Worm (Caenorhabditis elegans): ENCODE results near the gene xpo-1.

Gene xpo-1

DNA sequence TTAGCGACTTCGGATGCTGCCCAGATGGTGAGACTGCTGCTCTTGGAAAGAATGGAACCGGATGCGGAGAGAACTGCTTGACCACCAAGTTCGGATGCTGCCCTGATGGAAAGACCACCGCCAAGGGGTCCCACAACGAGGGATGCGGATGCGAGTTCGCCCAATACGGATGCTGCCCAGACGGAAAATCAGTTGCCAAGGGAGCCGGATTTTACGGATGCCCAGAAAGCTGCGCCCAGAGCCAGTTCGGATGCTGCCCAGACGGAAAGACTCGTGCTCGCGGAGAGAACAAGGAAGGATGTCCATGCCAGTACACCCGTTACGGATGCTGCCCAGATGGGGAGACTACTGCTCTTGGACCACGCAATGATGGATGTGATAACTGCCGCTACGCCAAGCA is 26.1 kb downstream of the xpo-1 start:
- no peak for TF ChIP-seq drap-1 (GFP tag; optimal IDR thresholded peaks at IDR 0.05)
- TF ChIP-seq mls-2 (tag; optimal IDR thresholded peaks at IDR 0.05), result no peak
- no peak for TF ChIP-seq M03D4.4 (tag; optimal IDR thresholded peaks at IDR 0.05)
- TF ChIP-seq ham-2 (GFP tag; optimal IDR thresholded peaks at IDR 0.05), result no peak
- no peak for TF ChIP-seq sem-2 (GFP tag; optimal IDR thresholded peaks at IDR 0.05)
- TF ChIP-seq nhr-2 (tag; optimal IDR thresholded peaks at IDR 0.05), result no peak
- TF ChIP-seq mab-5 (tag; optimal IDR thresholded peaks at IDR 0.05), result no peak
- TF ChIP-seq elt-1 (tag; optimal IDR thresholded peaks at IDR 0.05; ENCODE audit: borderline replicate concordance, insufficient read depth), result no peak
- TF ChIP-seq ceh-39 (tag; optimal IDR thresholded peaks at IDR 0.05), result no peak
- TF ChIP-seq lin-13 (tag; optimal IDR thresholded peaks at IDR 0.05), result no peak
- no peak for TF ChIP-seq unc-120 (tag; optimal IDR thresholded peaks at IDR 0.05; ENCODE audit: poor library complexity, severe bottlenecking)
- no peak for TF ChIP-seq zip-8 (tag; optimal IDR thresholded peaks at IDR 0.05)

- TF ChIP-seq nhr-2 (tag; optimal IDR thresholded peaks at IDR 0.05), result no peak
- TF ChIP-seq zip-8 (tag; optimal IDR thresholded peaks at IDR 0.05), result peak; percentile 64
These were observed 32.0 kb downstream of the xpo-1 start, which contains the start of gene txt-5 for ce11 chrV:7836911-7837310. TSS of gene txt-5 (minus strand) at chrV:7837134.

ce11 chrV:7837809-7838208 is 32.9 kb downstream of the xpo-1 start, which contains the start of gene ttr-33:
TSS of gene ttr-33 (minus strand) at chrV:7837909.
- TF ChIP-seq nhr-76 (tag; optimal IDR thresholded peaks at IDR 0.05) (no peak), lin-32 (GFP tag; optimal IDR thresholded peaks at IDR 0.05) (no peak), nhr-2 (tag; optimal IDR thresholded peaks at IDR 0.05) (no peak), elt-3 (tag; optimal IDR thresholded peaks at IDR 0.05) (no peak), snpc-4 (tag; optimal IDR thresholded peaks at IDR 0.05) (no peak)

- TF ChIP-seq tbx-8 (GFP tag; optimal IDR thresholded peaks at IDR 0.05) (no peak), nhr-12 (tag; optimal IDR thresholded peaks at IDR 0.05) (no peak), ceh-39 (tag; optimal IDR thresholded peaks at IDR 0.05) (no peak), unc-62 (GFP tag; optimal IDR thresholded peaks at IDR 0.05) (no peak), elt-3 (tag; optimal IDR thresholded peaks at IDR 0.05) (no peak), snpc-4 (tag; optimal IDR thresholded peaks at IDR 0.05) (no peak), flh-1 (GFP tag; optimal IDR thresholded peaks at IDR 0.05) (no peak), ceh-43 (GFP tag; optimal IDR thresholded peaks at IDR 0.05) (no peak), lin-32 (GFP tag; optimal IDR thresholded peaks at IDR 0.05) (no peak), ceh-83 (GFP tag; optimal IDR thresholded peaks at IDR 0.05) (no peak), bed-3 (GFP tag; optimal IDR thresholded peaks at IDR 0.05) (no peak), nhr-28 (tag; optimal IDR thresholded peaks at IDR 0.05) (no peak), zip-8 (tag; optimal IDR thresholded peaks at IDR 0.05) (no peak), M03D4.4 (tag; optimal IDR thresholded peaks at IDR 0.05) (no peak), sptf-1 (tag; optimal IDR thresholded peaks at IDR 0.05) (no peak), pha-4 (tag; optimal IDR thresholded peaks at IDR 0.05) (no peak), ces-1 (GFP tag; optimal IDR thresholded peaks at IDR 0.05) (no peak), sem-2 (GFP tag; optimal IDR thresholded peaks at IDR 0.05) (no peak), mep-1 (tag; optimal IDR thresholded peaks at IDR 0.05) (no peak)
These were observed 34.6 kb downstream of the xpo-1 start, which contains the start of gene C37C3.12 for ce11 chrV:7839485-7839884. TSS of gene C37C3.12 (minus strand) at chrV:7839585.

DNA sequence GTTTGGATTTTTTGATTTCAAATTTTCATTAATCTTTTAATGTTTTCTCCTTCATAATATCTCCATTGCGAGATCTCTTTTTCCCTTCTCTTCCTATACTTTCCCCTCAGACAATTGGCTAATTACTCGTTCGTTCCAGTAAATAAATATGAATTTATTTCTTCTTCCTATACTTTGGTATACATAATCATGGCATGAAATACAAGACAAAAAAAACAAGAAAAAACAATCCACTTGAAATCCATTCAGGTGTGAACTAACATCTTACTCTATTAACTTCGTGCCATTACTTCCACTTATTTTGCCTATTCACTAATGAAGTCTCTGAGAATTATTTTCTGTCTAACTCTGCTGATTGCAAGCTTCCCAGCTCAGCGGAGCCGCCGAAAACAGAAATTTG is 37.4 kb downstream of the xpo-1 start, which contains the start of gene grd-8:
grd-8 (plus strand) TSS at position 301 of the 400 bp plus-strand sequence.
- TF ChIP-seq nhr-28 (tag; optimal IDR thresholded peaks at IDR 0.05), result no peak
- TF ChIP-seq unc-39 (tag; optimal IDR thresholded peaks at IDR 0.05), result no peak
- TF ChIP-seq nhr-12 (tag; optimal IDR thresholded peaks at IDR 0.05), result no peak
- no peak for TF ChIP-seq tbx-8 (GFP tag; optimal IDR thresholded peaks at IDR 0.05)
- no peak for TF ChIP-seq hlh-1 (tag; optimal IDR thresholded peaks at IDR 0.05)
- TF ChIP-seq ceh-43 (GFP tag; optimal IDR thresholded peaks at IDR 0.05), result no peak
- no peak for TF ChIP-seq ces-1 (GFP tag; optimal IDR thresholded peaks at IDR 0.05)
- no peak for TF ChIP-seq mls-2 (tag; optimal IDR thresholded peaks at IDR 0.05)
- no peak for TF ChIP-seq elt-1 (tag; optimal IDR thresholded peaks at IDR 0.05; ENCODE audit: borderline replicate concordance, insufficient read depth)
- TF ChIP-seq sem-2 (GFP tag; optimal IDR thresholded peaks at IDR 0.05), result no peak
- TF ChIP-seq ztf-11 (tag; optimal IDR thresholded peaks at IDR 0.05), result no peak
- no peak for TF ChIP-seq unc-62 (GFP tag; optimal IDR thresholded peaks at IDR 0.05)
- no peak for TF ChIP-seq unc-120 (tag; optimal IDR thresholded peaks at IDR 0.05; ENCODE audit: poor library complexity, severe bottlenecking)
- no peak for TF ChIP-seq lin-32 (GFP tag; optimal IDR thresholded peaks at IDR 0.05)
- no peak for TF ChIP-seq lin-13 (tag; optimal IDR thresholded peaks at IDR 0.05)
- TF ChIP-seq mab-5 (tag; optimal IDR thresholded peaks at IDR 0.05), result no peak
- TF ChIP-seq blmp-1 (tag; optimal IDR thresholded peaks at IDR 0.05), result no peak
